Worm (Caenorhabditis elegans) whole organism, young adult: ENCODE results near the gene smc-5.

ENCODE experiments used
- F22D6.2 ChIP-seq: sonication (generic microtip); optimal IDR thresholded peaks from 2 replicates; lab custom pipeline; 2016; ENCODE audit warnings: mild to moderate bottlenecking, missing genetic modification characterization, missing compliant biosample characterization
- ama-1 ChIP-seq, 3 experiments: fragments of 150-350 bp in 1 of 3; sonication (generic microtip) in 2 of 3; optimal IDR thresholded peaks; 2 replicates each; lab custom pipeline; 2014 to 2018; ENCODE audit warnings: missing biosample characterization in 2 of 3, missing genetic modification characterization in 2 of 3, missing genetic modification reagents in 2 of 3
- him-1 ChIP-seq: sonication (generic microtip); optimal IDR thresholded peaks from 2 replicates; lab custom pipeline; 2016; ENCODE audit warnings: missing genotype, missing genetic modification reagents, missing genetic modification characterization, missing compliant biosample characterization
- hlh-12 ChIP-seq: sonication (generic microtip); optimal IDR thresholded peaks from 2 replicates; lab custom pipeline; 2016; ENCODE audit warnings: missing genetic modification characterization, missing compliant biosample characterization
- nhr-90 ChIP-seq: sonication (generic microtip); optimal IDR thresholded peaks from 2 replicates; lab custom pipeline; 2016; ENCODE audit warnings: missing genotype, mild to moderate bottlenecking, missing genetic modification characterization, missing compliant biosample characterization
- pbrm-1 ChIP-seq: fragments of 200-800 bp; sonication (Bioruptor generic); IDR thresholded peaks from 2 replicates; pipeline ENCODE4 v1.3.6; 2022; ENCODE audit warnings: missing genetic modification reagents, missing genetic modification characterization, missing compliant biosample characterization
- snpc-1.3 ChIP-seq: sonication (generic microtip); optimal IDR thresholded peaks from 2 replicates; lab custom pipeline; 2017; ENCODE audit warnings: missing genetic modification characterization, mild to moderate bottlenecking, missing compliant biosample characterization, antibody characterized with exemption, moderate library complexity, missing genotype, missing genetic modification reagents; ENCODE audit not compliant: insufficient read depth

ce11 chrII:5020513-5021081, 41.3 kb upstream of the smc-5 start:
- TF ChIP-seq hlh-12 (no peak), F22D6.2 (tag; lab: Kevin White, UChicago) (no peak), ama-1 (optimal IDR thresholded peaks at IDR 0.05; lab: Kevin White, UChicago) (no peak), ama-1 (GFP tag; optimal IDR thresholded peaks at IDR 0.05; lab: Kevin White, UChicago) (no peak), him-1 (tag; lab: Kevin White, UChicago) (no peak), pbrm-1 (no peak), nhr-90 (no peak), snpc-1.3 (no peak)
